Worm (Caenorhabditis elegans): ENCODE data around the gene spe-10.

The spe-10 gene

DNA sequence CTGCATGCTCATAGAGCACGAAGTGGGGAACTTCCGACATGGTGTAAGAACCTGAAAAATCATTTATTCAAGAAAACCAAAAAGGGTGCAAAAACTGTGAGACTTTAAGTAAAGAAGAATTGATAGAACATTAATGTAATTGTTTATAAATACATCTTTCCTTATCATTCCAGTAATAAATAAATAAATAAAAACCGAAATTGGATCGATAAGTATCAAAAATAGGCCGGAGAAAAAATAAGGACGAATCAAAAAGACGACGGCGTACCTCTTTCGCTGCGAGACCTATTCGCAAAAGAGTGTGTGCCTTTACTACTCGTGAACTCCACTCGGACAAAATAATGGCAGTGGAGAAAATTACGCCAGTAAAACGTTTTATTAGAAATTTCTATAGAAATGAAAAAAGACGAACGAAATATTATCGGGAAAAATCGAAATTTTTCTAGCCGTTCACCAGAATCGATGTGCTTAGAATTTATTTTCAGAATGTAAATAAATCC is 31.1 kb upstream of the spe-10 start, which contains the start of gene nol-56 (continued):
- TF ChIP-seq elt-1 (tag; optimal IDR thresholded peaks at IDR 0.05; ENCODE audit: borderline replicate concordance, insufficient read depth): no peak
- TF ChIP-seq drap-1 (GFP tag; optimal IDR thresholded peaks at IDR 0.05): no peak
- TF ChIP-seq zip-8 (tag; optimal IDR thresholded peaks at IDR 0.05): no peak
- TF ChIP-seq lin-13 (tag; optimal IDR thresholded peaks at IDR 0.05): peak; percentile 56
- peak; percentile 77 for TF ChIP-seq lsy-2 (tag; optimal IDR thresholded peaks at IDR 0.05)
- TF ChIP-seq unc-39 (tag; optimal IDR thresholded peaks at IDR 0.05): no peak
- TF ChIP-seq nhr-76 (tag; optimal IDR thresholded peaks at IDR 0.05): no peak
- no peak for TF ChIP-seq elt-3 (tag; optimal IDR thresholded peaks at IDR 0.05)
- TF ChIP-seq nhr-2 (tag; optimal IDR thresholded peaks at IDR 0.05): no peak
- TF ChIP-seq bed-3 (GFP tag; optimal IDR thresholded peaks at IDR 0.05): no peak
- TF ChIP-seq ceh-39 (tag; optimal IDR thresholded peaks at IDR 0.05): peak; percentile 82
- TF ChIP-seq pha-4 (tag; optimal IDR thresholded peaks at IDR 0.05): peak; percentile 49
- peak; percentile 64 for TF ChIP-seq mep-1 (tag; optimal IDR thresholded peaks at IDR 0.05)

ce11 chrV:10355773-10356335 is 28.2 kb upstream of the spe-10 start, which contains the start of gene sluh-7:
sluh-7 (minus strand) TSS chrV:10355823.
- no peak for TF ChIP-seq nhr-2 (tag; optimal IDR thresholded peaks at IDR 0.05)
- no peak for TF ChIP-seq cnd-1 (tag; optimal IDR thresholded peaks at IDR 0.05)
- no peak for TF ChIP-seq unc-62 (GFP tag; optimal IDR thresholded peaks at IDR 0.05)
- peak; percentile 22 for TF ChIP-seq mep-1 (tag; optimal IDR thresholded peaks at IDR 0.05)
- TF ChIP-seq mab-5 (tag; optimal IDR thresholded peaks at IDR 0.05): no peak
- TF ChIP-seq nhr-237 (tag; optimal IDR thresholded peaks at IDR 0.05): peak; percentile 62
- no peak for TF ChIP-seq unc-39 (tag; optimal IDR thresholded peaks at IDR 0.05)
- peak; percentile 49 for TF ChIP-seq pha-4 (tag; optimal IDR thresholded peaks at IDR 0.05)
- TF ChIP-seq mls-2 (tag; optimal IDR thresholded peaks at IDR 0.05): no peak
- TF ChIP-seq bed-3 (GFP tag; optimal IDR thresholded peaks at IDR 0.05): no peak
- TF ChIP-seq nhr-28 (tag; optimal IDR thresholded peaks at IDR 0.05): no peak
- TF ChIP-seq lin-13 (tag; optimal IDR thresholded peaks at IDR 0.05): peak; percentile 29
- TF ChIP-seq sem-2 (GFP tag; optimal IDR thresholded peaks at IDR 0.05): no peak
- TF ChIP-seq hlh-1 (tag; optimal IDR thresholded peaks at IDR 0.05): peak; percentile 1
- TF ChIP-seq nhr-12 (tag; optimal IDR thresholded peaks at IDR 0.05): no peak
- no peak for TF ChIP-seq nhr-76 (tag; optimal IDR thresholded peaks at IDR 0.05)
- TF ChIP-seq snpc-4 (tag; optimal IDR thresholded peaks at IDR 0.05): no peak
- TF ChIP-seq sptf-1 (tag; optimal IDR thresholded peaks at IDR 0.05): peak; percentile 66
- no peak for TF ChIP-seq drap-1 (GFP tag; optimal IDR thresholded peaks at IDR 0.05)
- TF ChIP-seq flh-1 (GFP tag; optimal IDR thresholded peaks at IDR 0.05): no peak
- no peak for TF ChIP-seq blmp-1 (tag; optimal IDR thresholded peaks at IDR 0.05)
- TF ChIP-seq unc-120 (tag; optimal IDR thresholded peaks at IDR 0.05; ENCODE audit: poor library complexity, severe bottlenecking): peak; percentile 44
- no peak for TF ChIP-seq ham-2 (GFP tag; optimal IDR thresholded peaks at IDR 0.05)
- no peak for TF ChIP-seq tbx-8 (GFP tag; optimal IDR thresholded peaks at IDR 0.05)
- peak; percentile 55 for TF ChIP-seq ces-1 (GFP tag; optimal IDR thresholded peaks at IDR 0.05)
- no peak for TF ChIP-seq elt-1 (tag; optimal IDR thresholded peaks at IDR 0.05; ENCODE audit: borderline replicate concordance, insufficient read depth)
- peak; percentile 42 for TF ChIP-seq ceh-39 (tag; optimal IDR thresholded peaks at IDR 0.05)
- TF ChIP-seq lsy-2 (tag; optimal IDR thresholded peaks at IDR 0.05): peak; percentile 72
- TF ChIP-seq lin-32 (GFP tag; optimal IDR thresholded peaks at IDR 0.05): no peak
- no peak for TF ChIP-seq elt-3 (tag; optimal IDR thresholded peaks at IDR 0.05)
- no peak for TF ChIP-seq ztf-11 (tag; optimal IDR thresholded peaks at IDR 0.05)
- no peak for TF ChIP-seq M03D4.4 (tag; optimal IDR thresholded peaks at IDR 0.05)
- TF ChIP-seq zip-8 (tag; optimal IDR thresholded peaks at IDR 0.05): no peak
- peak; percentile 5 for TF ChIP-seq ceh-83 (GFP tag; optimal IDR thresholded peaks at IDR 0.05)
- no peak for TF ChIP-seq ceh-43 (GFP tag; optimal IDR thresholded peaks at IDR 0.05)

DNA sequence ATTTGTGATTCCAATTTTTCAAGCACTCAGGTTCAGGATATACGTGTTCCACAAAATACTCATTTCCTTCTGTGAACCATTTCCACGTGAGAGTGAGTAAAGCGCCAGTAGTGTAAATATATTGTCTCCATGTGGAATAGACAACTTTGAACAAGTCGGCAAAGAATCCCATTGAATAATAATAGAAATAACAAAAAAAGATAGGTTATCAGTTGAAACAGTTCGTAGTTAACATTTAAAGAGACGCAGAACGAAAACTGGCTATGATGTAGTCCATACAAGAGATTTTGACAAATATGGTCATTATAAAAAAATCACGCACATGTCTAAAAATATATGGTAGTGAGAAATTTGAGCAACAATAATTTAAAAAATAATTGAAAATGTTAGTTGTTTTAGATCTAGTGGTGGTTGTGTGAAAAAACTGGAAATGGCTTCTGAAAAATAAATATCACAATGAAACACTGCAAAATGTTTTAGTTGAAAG is 26.5 kb upstream of the spe-10 start, which contains the start of gene ceeh-2:
Gene ceeh-2, minus strand, starts transcription at position 437 of the 487 bp plus-strand sequence.
- TF ChIP-seq nhr-28 (tag; optimal IDR thresholded peaks at IDR 0.05) (no peak), nhr-2 (tag; optimal IDR thresholded peaks at IDR 0.05) (no peak), drap-1 (GFP tag; optimal IDR thresholded peaks at IDR 0.05) (no peak), lsy-2 (tag; optimal IDR thresholded peaks at IDR 0.05) (no peak)
